Fruit fly (Drosophila melanogaster): ENCODE results near the gene Top2.

Top2 gene

DNA sequence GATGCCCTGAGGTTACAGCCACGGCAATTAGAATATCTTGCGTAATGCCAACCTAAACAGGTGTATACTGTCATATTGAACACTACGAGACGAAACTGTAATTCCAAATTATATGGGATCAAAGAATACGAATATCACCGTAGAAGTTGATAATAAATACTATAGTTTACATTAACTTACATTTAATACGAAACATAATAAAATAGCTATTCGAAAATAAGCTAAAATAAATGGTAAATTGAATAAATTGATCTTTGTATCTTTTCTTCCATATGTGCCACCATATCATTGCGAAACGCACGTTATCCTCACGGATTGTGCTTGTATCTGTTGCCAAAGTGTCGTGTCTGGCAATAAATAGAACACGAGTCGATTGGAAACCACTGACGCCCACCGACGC is 37.4 kb downstream of the Top2 start (continued):
- TF ChIP-seq CG9932 (GFP tag; IDR thresholded peaks at IDR 0.05) = peak; percentile 45
- no peak for TF ChIP-seq NFAT (GFP tag; IDR thresholded peaks at IDR 0.05)
- TF ChIP-seq CG10147 (GFP tag; optimal IDR thresholded peaks at IDR 0.05) = peak; percentile 15
- no peak for TF ChIP-seq eyg (GFP tag; optimal IDR thresholded peaks at IDR 0.05)
- TF ChIP-seq hb (GFP tag; IDR thresholded peaks at IDR 0.05; ENCODE audit: partially characterized antibody) = no peak
- TF ChIP-seq CG13424 (tag; optimal IDR thresholded peaks at IDR 0.05) = no peak
- TF ChIP-seq CG9817 (tag; optimal IDR thresholded peaks at IDR 0.05) = peak; percentile 47
- no peak for TF ChIP-seq CG2199 (GFP tag; IDR thresholded peaks at IDR 0.05)
- TF ChIP-seq Atf-2 (GFP tag; optimal IDR thresholded peaks at IDR 0.05) = no peak
- TF ChIP-seq CG34224 (GFP tag; IDR thresholded peaks at IDR 0.05; ENCODE audit: partially characterized antibody) = no peak
- no peak for TF ChIP-seq CG18011 (GFP tag; optimal IDR thresholded peaks at IDR 0.05)
- TF ChIP-seq CG10979 (tag; optimal IDR thresholded peaks at IDR 0.05) = no peak
- TF ChIP-seq pfk (GFP tag; optimal IDR thresholded peaks at IDR 0.05) = no peak
- TF ChIP-seq CG7963 (GFP tag; IDR thresholded peaks at IDR 0.05; ENCODE audit: partially characterized antibody) = no peak
- TF ChIP-seq BtbVII (GFP tag; optimal IDR thresholded peaks at IDR 0.05) = no peak
- TF ChIP-seq Eip74EF (GFP tag; optimal IDR thresholded peaks at IDR 0.05) = no peak
- no peak for TF ChIP-seq CG17568 (GFP tag; optimal IDR thresholded peaks at IDR 0.05)
- TF ChIP-seq seq (GFP tag; IDR thresholded peaks at IDR 0.05) = no peak
- TF ChIP-seq Stat92E (GFP tag; optimal IDR thresholded peaks at IDR 0.05) = no peak
- no peak for TF ChIP-seq run (tag; optimal IDR thresholded peaks at IDR 0.05)
- TF ChIP-seq CG10462 (GFP tag; optimal IDR thresholded peaks at IDR 0.05) = no peak
- TF ChIP-seq Nf-YC (tag; optimal IDR thresholded peaks at IDR 0.05) = peak; percentile 4
- TF ChIP-seq Deaf1 (tag; optimal IDR thresholded peaks at IDR 0.05) = peak; percentile 3
- no peak for TF ChIP-seq tna (GFP tag; IDR thresholded peaks at IDR 0.05; ENCODE audit: partially characterized antibody)
- TF ChIP-seq sim (GFP tag; IDR thresholded peaks at IDR 0.05) = no peak
- TF ChIP-seq gt (GFP tag; IDR thresholded peaks at IDR 0.05) = no peak
- no peak for TF ChIP-seq CG4820 (GFP tag; optimal IDR thresholded peaks at IDR 0.05)
- no peak for TF ChIP-seq chn (GFP tag; optimal IDR thresholded peaks at IDR 0.05)
- TF ChIP-seq jing (GFP tag; optimal IDR thresholded peaks at IDR 0.05) = no peak
- TF ChIP-seq p53 (GFP tag; optimal IDR thresholded peaks at IDR 0.05) = no peak
- no peak for TF ChIP-seq pzg (GFP tag; optimal IDR thresholded peaks at IDR 0.05)
- TF ChIP-seq Xrp1 (GFP tag; IDR thresholded peaks at IDR 0.05) = no peak
- no peak for TF ChIP-seq dan (GFP tag; IDR thresholded peaks at IDR 0.05)
- no peak for TF ChIP-seq CG13894 (tag; optimal IDR thresholded peaks at IDR 0.05)
- TF ChIP-seq btn (GFP tag; optimal IDR thresholded peaks at IDR 0.05) = no peak
- no peak for TF ChIP-seq CG32767 (GFP tag; IDR thresholded peaks at IDR 0.05)
- TF ChIP-seq CG6654 (GFP tag; optimal IDR thresholded peaks at IDR 0.05) = no peak
- peak; percentile 40; the same call in 1 of the 2 replicates for TF ChIP-seq Rfx (GFP tag; IDR thresholded peaks at IDR 0.05)
- no peak for TF ChIP-seq CG17385 (GFP tag; optimal IDR thresholded peaks at IDR 0.05)
- 0 out of 2 replicates have a peak, but pooled peaks have one; percentile 38 for TF ChIP-seq CG3847 (GFP tag; IDR thresholded peaks at IDR 0.05)
- TF ChIP-seq Mrtf (GFP tag; IDR thresholded peaks at IDR 0.05) = peak; percentile 28; the same call in 1 of the 3 replicates
- TF ChIP-seq Dll (GFP tag; IDR thresholded peaks at IDR 0.05; ENCODE audit: partially characterized antibody) = no peak
- no peak for TF ChIP-seq CG12942 (GFP tag; optimal IDR thresholded peaks at IDR 0.05)
- no peak for TF ChIP-seq CG3726 (GFP tag; IDR thresholded peaks at IDR 0.05)
- TF ChIP-seq ERR (GFP tag; optimal IDR thresholded peaks at IDR 0.05) = no peak
- no peak for TF ChIP-seq CG14441 (GFP tag; IDR thresholded peaks at IDR 0.05)
- TF ChIP-seq gcm2 (GFP tag; optimal IDR thresholded peaks at IDR 0.05) = no peak
- TF ChIP-seq CG15479 (GFP tag; optimal IDR thresholded peaks at IDR 0.05) = no peak
- no peak for TF ChIP-seq sd (tag; optimal IDR thresholded peaks at IDR 0.05)
- no peak for TF ChIP-seq Sry-δ (GFP tag; optimal IDR thresholded peaks at IDR 0.05)
- no peak for TF ChIP-seq CG30431 (GFP tag; optimal IDR thresholded peaks at IDR 0.05)

Data from whole organism, embryonic.